Fruit fly (Drosophila melanogaster) whole organism, embryonic: ENCODE measurements around the gene CG12608.

Source experiments
- ATbp ChIP-seq: fragments of 200-800 bp; sonication (Bioruptor generic); optimal IDR thresholded peaks from 2 replicates; lab custom pipeline; 2017; ENCODE audit warnings: missing biosample characterization, mild to moderate bottlenecking, missing genetic modification characterization, missing genetic modification reagents
- CG10274 ChIP-seq: fragments of 200-800 bp; sonication (Bioruptor generic); optimal IDR thresholded peaks from 3 replicates; lab custom pipeline; 2017; ENCODE audit warnings: missing biosample characterization, mild to moderate bottlenecking, missing genetic modification characterization
- CG10366 ChIP-seq: fragments of 200-800 bp; sonication (Bioruptor generic); IDR thresholded peaks from 2 replicates; pipeline ENCODE4 v1.3.6; 2022; ENCODE audit warnings: missing biosample characterization, missing genetic modification characterization
- CG11696 ChIP-seq: fragments of 200-800 bp; sonication (Bioruptor generic); IDR thresholded peaks from 2 replicates; pipeline ENCODE4 v1.3.6; 2022; ENCODE audit warnings: missing biosample characterization, missing genetic modification characterization
- CG12155 ChIP-seq: fragments of 200-800 bp; sonication (Bioruptor generic); optimal IDR thresholded peaks from 3 replicates; lab custom pipeline; 2016; ENCODE audit warnings: missing biosample characterization, missing genetic modification characterization
- CG13775 ChIP-seq: fragments of 200-800 bp; sonication (Bioruptor generic); optimal IDR thresholded peaks from 3 replicates; lab custom pipeline; 2017; ENCODE audit warnings: missing biosample characterization, mild to moderate bottlenecking, missing genetic modification characterization
- CG14050 ChIP-seq: fragments of 200-800 bp; sonication (Bioruptor generic); IDR thresholded peaks from 3 replicates; pipeline ENCODE4 v1.3.6; 2022; ENCODE audit warnings: missing biosample characterization, missing genetic modification characterization
- CG15696 ChIP-seq: fragments of 200-800 bp; sonication (Bioruptor generic); optimal IDR thresholded peaks from 2 replicates; lab custom pipeline; 2019; ENCODE audit warnings: missing biosample characterization, mild to moderate bottlenecking, missing genetic modification characterization, moderate library complexity
- CG17612 ChIP-seq: fragments of 200-800 bp; sonication (Bioruptor generic); IDR thresholded peaks from 2 replicates; pipeline ENCODE4 v1.3.6; 2022; ENCODE audit warnings: missing biosample characterization, missing genetic modification characterization
- CG18599 ChIP-seq: fragments of 200-800 bp; sonication (Bioruptor generic); optimal IDR thresholded peaks from 3 replicates; lab custom pipeline; 2017; ENCODE audit warnings: missing biosample characterization, missing genetic modification characterization, mild to moderate bottlenecking, moderate library complexity, missing genetic modification reagents
- CG2678 ChIP-seq: fragments of 200-800 bp; sonication (Bioruptor generic); optimal IDR thresholded peaks from 3 replicates; lab custom pipeline; 2019; ENCODE audit warnings: missing biosample characterization, mild to moderate bottlenecking, missing genetic modification characterization, moderate library complexity
- CG31365 ChIP-seq: fragments of 200-800 bp; sonication (Bioruptor generic); optimal IDR thresholded peaks from 2 replicates; lab custom pipeline; 2018; ENCODE audit warnings: missing biosample characterization, mild to moderate bottlenecking, missing genetic modification characterization
- CG34422 ChIP-seq: fragments of 200-800 bp; sonication (Bioruptor generic); IDR thresholded peaks from 3 replicates; pipeline ENCODE4 v1.3.6; 2022; ENCODE audit warnings: missing biosample characterization, missing genetic modification characterization
- CG8089 ChIP-seq: fragments of 200-800 bp; sonication (Bioruptor generic); optimal IDR thresholded peaks from 3 replicates; lab custom pipeline; 2016; ENCODE audit warnings: missing biosample characterization, missing genetic modification characterization
- CG8281 ChIP-seq: fragments of 200-800 bp; sonication (Bioruptor generic); optimal IDR thresholded peaks from 2 replicates; lab custom pipeline; 2018; ENCODE audit warnings: missing biosample characterization, mild to moderate bottlenecking, missing genetic modification characterization, moderate library complexity
- CG8290 ChIP-seq, 3 experiments: fragments of 200-800 bp; sonication (Bioruptor generic); optimal IDR thresholded peaks; 2 replicates each; lab custom pipeline; 2016 to 2019; ENCODE audit warnings: missing biosample characterization in 3 of 3, missing genetic modification characterization in 3 of 3, mild to moderate bottlenecking in 2 of 3, moderate library complexity in 1 of 3
- CG9932 ChIP-seq: fragments of 200-800 bp; sonication (Bioruptor generic); IDR thresholded peaks from 2 replicates; pipeline ENCODE4 v1.3.6; 2022; ENCODE audit warnings: missing biosample characterization, missing genetic modification characterization
- D ChIP-seq, 2 experiments: fragments of 200-800 bp in 1 of 2; fragments of >200 bp in 1 of 2; sonication (Bioruptor generic) in 1 of 2; optimal IDR thresholded peaks; 2 replicates in 1 of 2; 3 replicates in 1 of 2; lab custom pipeline; 2017; ENCODE audit warnings: mild to moderate bottlenecking in 1 of 2, missing biosample characterization in 1 of 2, missing genetic modification characterization in 1 of 2, missing genetic modification reagents in 1 of 2
- Dfd ChIP-seq, 2 experiments: fragments of >200 bp; optimal IDR thresholded peaks; 2 replicates each; lab custom pipeline; 2017; ENCODE audit warnings: missing biosample characterization in 2 of 2, missing genetic modification characterization in 2 of 2
- E2f2 ChIP-seq: fragments of 200-800 bp; sonication (Bioruptor generic); IDR thresholded peaks from 2 replicates; pipeline ENCODE4 v1.3.6; 2022; ENCODE audit warnings: missing biosample characterization, missing genetic modification characterization
- Eip74EF ChIP-seq, 2 experiments: fragments of 200-800 bp in 1 of 2; fragments of >200 bp in 1 of 2; sonication (Bioruptor generic) in 1 of 2; optimal IDR thresholded peaks; 2 replicates each; lab custom pipeline; 2017 to 2019; ENCODE audit warnings: missing biosample characterization in 2 of 2, missing genetic modification characterization in 2 of 2, mild to moderate bottlenecking in 1 of 2, moderate library complexity in 1 of 2
- GATAe ChIP-seq: fragments of 200-800 bp; sonication (Bioruptor generic); conservative IDR thresholded peaks from 2 replicates; pipeline ENCODE4 v1.3.6; 2022; ENCODE audit warnings: missing biosample characterization, missing genetic modification characterization
- HmgD ChIP-seq: fragments of 200-800 bp; sonication (Bioruptor generic); optimal IDR thresholded peaks from 3 replicates; lab custom pipeline; 2016; ENCODE audit warnings: missing biosample characterization, missing genetic modification characterization
- Neu2 ChIP-seq: fragments of 200-800 bp; sonication (Bioruptor generic); optimal IDR thresholded peaks from 3 replicates; lab custom pipeline; 2016; ENCODE audit warnings: missing biosample characterization, missing genetic modification characterization, borderline replicate concordance
- Optix ChIP-seq: fragments of 200-800 bp; sonication (Bioruptor generic); IDR thresholded peaks from 3 replicates; pipeline ENCODE4 v1.3.6; 2022; ENCODE audit warnings: missing biosample characterization, missing genetic modification characterization
- PHDP ChIP-seq: fragments of 200-800 bp; sonication (Bioruptor generic); optimal IDR thresholded peaks from 3 replicates; lab custom pipeline; 2018; ENCODE audit warnings: missing biosample characterization, mild to moderate bottlenecking, missing genetic modification characterization, moderate library complexity
- Xrp1 ChIP-seq: fragments of 200-800 bp; sonication (Bioruptor generic); IDR thresholded peaks from 2 replicates; pipeline ENCODE4 v1.3.6; 2022; ENCODE audit warnings: missing biosample characterization, missing genetic modification characterization
- ac ChIP-seq: fragments of 200-800 bp; sonication (Bioruptor generic); optimal IDR thresholded peaks from 3 replicates; lab custom pipeline; 2017; ENCODE audit warnings: missing biosample characterization, mild to moderate bottlenecking, missing genetic modification characterization
- ash1 ChIP-seq: fragments of 200-800 bp; sonication (Bioruptor generic); optimal IDR thresholded peaks from 2 replicates; lab custom pipeline; 2018; ENCODE audit warnings: missing biosample characterization, mild to moderate bottlenecking, missing genetic modification characterization
- cato ChIP-seq: fragments of 200-800 bp; sonication (Bioruptor generic); optimal IDR thresholded peaks from 2 replicates; lab custom pipeline; 2016; ENCODE audit warnings: missing biosample characterization, missing genetic modification characterization, borderline replicate concordance
- chinmo ChIP-seq: fragments of 200-800 bp; sonication (Bioruptor generic); IDR thresholded peaks from 4 replicates; pipeline ENCODE4 v1.3.6; 2022; ENCODE audit warnings: missing biosample characterization, missing genetic modification characterization; ENCODE audit not compliant: partially characterized antibody
- chm ChIP-seq: fragments of 200-800 bp; sonication (Bioruptor generic); IDR thresholded peaks from 2 replicates; pipeline ENCODE4 v1.3.6; 2022; ENCODE audit warnings: missing biosample characterization, missing genetic modification characterization
- crol ChIP-seq: fragments of 200-800 bp; sonication (Bioruptor generic); IDR thresholded peaks from 2 replicates; pipeline ENCODE4 v1.3.6; 2022; ENCODE audit warnings: missing biosample characterization, missing genetic modification characterization
- dpn ChIP-seq, 2 experiments: fragments of 200-800 bp; sonication (Bioruptor generic); optimal IDR thresholded peaks; 3 replicates each; lab custom pipeline; 2016; ENCODE audit warnings: missing biosample characterization in 2 of 2, missing genetic modification characterization in 2 of 2
- dysf ChIP-seq: fragments of 200-800 bp; sonication (Bioruptor generic); IDR thresholded peaks from 3 replicates; pipeline ENCODE4 v1.3.6; 2022; ENCODE audit warnings: missing biosample characterization, missing genetic modification characterization
- fd96Cb ChIP-seq: fragments of 200-800 bp; sonication (Bioruptor generic); optimal IDR thresholded peaks from 2 replicates; lab custom pipeline; 2018; ENCODE audit warnings: missing biosample characterization, mild to moderate bottlenecking, missing genetic modification characterization, moderate library complexity
- gfzf ChIP-seq: fragments of 200-800 bp; sonication (Bioruptor generic); optimal IDR thresholded peaks from 2 replicates; lab custom pipeline; 2016; ENCODE audit warnings: missing biosample characterization, mild to moderate bottlenecking, missing genetic modification characterization, moderate library complexity
- lov ChIP-seq, 2 experiments: fragments of 200-800 bp in 1 of 2; fragments of >200 bp in 1 of 2; sonication (Bioruptor generic) in 1 of 2; IDR thresholded peaks in 1 of 2; optimal IDR thresholded peaks in 1 of 2; 2 replicates in 1 of 2; 3 replicates in 1 of 2; pipeline versions ENCODE4 v1.3.6 to Lab custom; 2017 to 2022; ENCODE audit warnings: missing biosample characterization in 1 of 2, missing genetic modification characterization in 1 of 2
- oc ChIP-seq: fragments of 200-800 bp; sonication (Bioruptor generic); optimal IDR thresholded peaks from 2 replicates; lab custom pipeline; 2018; ENCODE audit warnings: missing biosample characterization, mild to moderate bottlenecking, missing genetic modification characterization, moderate library complexity
- p53 ChIP-seq: fragments of 200-800 bp; sonication (Bioruptor generic); optimal IDR thresholded peaks from 2 replicates; lab custom pipeline; 2016; ENCODE audit warnings: missing biosample characterization, missing genetic modification characterization
- schlank ChIP-seq: fragments of 200-800 bp; sonication (Bioruptor generic); optimal IDR thresholded peaks from 2 replicates; lab custom pipeline; 2018; ENCODE audit warnings: missing biosample characterization, mild to moderate bottlenecking, missing genetic modification characterization
- sob ChIP-seq: fragments of 200-800 bp; sonication (Bioruptor generic); IDR thresholded peaks from 2 replicates; pipeline ENCODE4 v1.3.6; 2022; ENCODE audit warnings: missing biosample characterization, missing genetic modification characterization
- tx ChIP-seq: fragments of 200-800 bp; sonication (Bioruptor generic); optimal IDR thresholded peaks from 2 replicates; lab custom pipeline; 2016; ENCODE audit warnings: missing biosample characterization, missing genetic modification characterization
- unpg ChIP-seq: fragments of 200-800 bp; sonication (Bioruptor generic); optimal IDR thresholded peaks from 3 replicates; lab custom pipeline; 2018; ENCODE audit warnings: missing biosample characterization, mild to moderate bottlenecking, missing genetic modification characterization, moderate library complexity
- vfl ChIP-seq: fragments of 200-800 bp; sonication (Bioruptor generic); optimal IDR thresholded peaks from 2 replicates; lab custom pipeline; 2016; ENCODE audit warnings: missing biosample characterization, missing genetic modification characterization
- zen ChIP-seq: fragments of 200-800 bp; sonication (Bioruptor generic); optimal IDR thresholded peaks from 3 replicates; lab custom pipeline; 2018; ENCODE audit warnings: missing biosample characterization, mild to moderate bottlenecking, missing genetic modification characterization, moderate library complexity
- zfh2 ChIP-seq: fragments of 200-800 bp; sonication (Bioruptor generic); optimal IDR thresholded peaks from 2 replicates; lab custom pipeline; 2016; ENCODE audit warnings: missing biosample characterization, missing genetic modification characterization

The CG12608 gene

dm6 chrX:15383513-15384373 lies 39.3 kb upstream of the CG12608 start (continued):
- TF ChIP-seq ATbp = peak; percentile 63
- TF ChIP-seq zen (tag; lab: Kevin White, UChicago) = no peak
- TF ChIP-seq tx (GFP tag; lab: Kevin White, UChicago) = no peak
- TF ChIP-seq CG9932 (GFP tag; lab: Robert Waterston, UW) = 0 out of 2 replicates have a peak, but pooled peaks have one; percentile 29
- TF ChIP-seq cato = no peak
- TF ChIP-seq CG31365 (tag; lab: Kevin White, UChicago) = no peak
- peak; percentile 6 for TF ChIP-seq CG8281 (tag; lab: Kevin White, UChicago)
- TF ChIP-seq dysf = peak; percentile 57; the same call in 2 of the 3 replicates
- TF ChIP-seq CG12155 (GFP tag; lab: Kevin White, UChicago) = no peak
- peak; percentile 57 for TF ChIP-seq fd96Cb
- TF ChIP-seq CG8089 (GFP tag; lab: Kevin White, UChicago) = no peak
- no peak for TF ChIP-seq Xrp1
- TF ChIP-seq E2f2 (GFP tag; lab: Robert Waterston, UW) = peak; percentile 6; the same call in 1 of the 2 replicates
- no peak for TF ChIP-seq CG17612
- no peak for TF ChIP-seq oc (tag; lab: Kevin White, UChicago)
- peak; percentile 50 for TF ChIP-seq unpg (GFP tag; lab: Kevin White, UChicago)
- no peak for TF ChIP-seq crol (GFP tag; lab: Robert Waterston, UW)
- no peak for TF ChIP-seq CG11696 (GFP tag; lab: Robert Waterston, UW)
- TF ChIP-seq ac (GFP tag; lab: Kevin White, UChicago) = no peak
- no peak for TF ChIP-seq chinmo (GFP tag; lab: Robert Waterston, UW)
- TF ChIP-seq CG15696 (tag; lab: Kevin White, UChicago) = no peak
- TF ChIP-seq dpn (GFP tag; optimal IDR thresholded peaks at IDR 0.05; lab: Kevin White, UChicago) = peak in 1 of 2 experiments; percentile 45
- TF ChIP-seq CG10366 (GFP tag; lab: Robert Waterston, UW) = peak; percentile 48
- no peak for TF ChIP-seq p53
- no peak for TF ChIP-seq chm (GFP tag; lab: Robert Waterston, UW)
- TF ChIP-seq schlank = no peak
- peak; percentile 68 for TF ChIP-seq PHDP
- peak; percentile 35 for TF ChIP-seq CG13775
- TF ChIP-seq D (optimal IDR thresholded peaks at IDR 0.05; lab: Kevin White, UChicago) = no peak
- peak; percentile 45 for TF ChIP-seq D (GFP tag; optimal IDR thresholded peaks at IDR 0.05; lab: Kevin White, UChicago)
- no peak for TF ChIP-seq gfzf (GFP tag; lab: Kevin White, UChicago)
- no peak for TF ChIP-seq HmgD (GFP tag; lab: Kevin White, UChicago)
- TF ChIP-seq CG14050 (GFP tag; lab: Robert Waterston, UW) = peak; percentile 45; the same call in 1 of the 3 replicates
- no peak for TF ChIP-seq lov (optimal IDR thresholded peaks at IDR 0.05; lab: Kevin White, UChicago)
- no peak for TF ChIP-seq lov (GFP tag; IDR thresholded peaks at IDR 0.05; lab: Robert Waterston, UW)
- TF ChIP-seq CG2678 (tag; lab: Kevin White, UChicago) = peak; percentile 77
- peak; percentile 46 for TF ChIP-seq sob (GFP tag; lab: Robert Waterston, UW)
- no peak for TF ChIP-seq Dfd (GFP tag; optimal IDR thresholded peaks at IDR 0.05; lab: Kevin White, UChicago)
- TF ChIP-seq CG34422 (GFP tag; lab: Robert Waterston, UW) = peak; percentile 41; the same call in 2 of the 3 replicates
- TF ChIP-seq Optix (GFP tag; lab: Robert Waterston, UW) = no peak
- TF ChIP-seq ash1 (GFP tag; lab: Kevin White, UChicago) = no peak
- no peak for TF ChIP-seq CG8290 (GFP tag; optimal IDR thresholded peaks at IDR 0.05; lab: Kevin White, UChicago)
- TF ChIP-seq CG8290 (tag; optimal IDR thresholded peaks at IDR 0.05; lab: Kevin White, UChicago) = no peak
- TF ChIP-seq vfl = no peak
- TF ChIP-seq Neu2 (GFP tag; lab: Kevin White, UChicago) = no peak
- no peak for TF ChIP-seq zfh2 (GFP tag; lab: Kevin White, UChicago)
- no peak for TF ChIP-seq GATAe
- TF ChIP-seq CG10274 (GFP tag; lab: Kevin White, UChicago) = no peak
- peak; percentile 75 for TF ChIP-seq CG18599 (GFP tag; lab: Kevin White, UChicago)
- TF ChIP-seq Eip74EF (GFP tag; optimal IDR thresholded peaks at IDR 0.05; lab: Kevin White, UChicago) = peak in 1 of 2 experiments; percentile 51
